Fruit fly (Drosophila melanogaster): ENCODE data around the gene CG13950.
A peak's percentile ranks its signal among the peaks of the same experiment; 100 is the strongest.

CG13950 gene

DNA sequence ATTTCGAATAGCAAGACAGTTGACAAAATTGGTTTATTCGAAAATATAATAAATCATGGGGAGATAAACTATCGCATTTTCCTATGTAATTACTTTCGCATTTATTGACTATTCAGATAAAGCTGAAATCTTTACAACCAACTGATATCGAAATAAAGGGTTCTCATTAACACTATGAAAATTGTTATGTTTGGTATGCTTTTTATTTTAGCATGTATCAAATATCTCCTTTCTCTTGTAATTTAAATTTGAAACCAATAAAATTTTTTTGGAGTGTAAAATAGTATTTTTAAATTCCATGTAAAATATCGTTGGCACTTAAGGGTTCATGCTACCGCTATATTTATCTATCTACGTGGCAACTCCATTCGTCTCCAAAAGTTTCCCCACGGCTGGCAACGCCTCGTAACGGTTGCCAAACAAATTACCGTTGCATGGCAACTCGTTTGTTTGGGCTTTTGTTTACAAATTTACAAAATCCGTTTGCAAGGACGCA lies 4.9 kb upstream of the CG13950 start, which contains the start of gene CG13949 (continued):
- TF ChIP-seq CG3163 (GFP tag; optimal IDR thresholded peaks at IDR 0.05) = peak; percentile 39
- peak; percentile 88 for TF ChIP-seq ken (GFP tag; IDR thresholded peaks at IDR 0.05)
- peak; percentile 80 for TF ChIP-seq rib (GFP tag; IDR thresholded peaks at IDR 0.05)
- peak; percentile 10 for TF ChIP-seq HHEX (GFP tag; optimal IDR thresholded peaks at IDR 0.05)
- TF ChIP-seq CG32532 (GFP tag; IDR thresholded peaks at IDR 0.05) = peak; percentile 87
- TF ChIP-seq Vsx1 (GFP tag; optimal IDR thresholded peaks at IDR 0.05) = no peak
- TF ChIP-seq CG8089 (GFP tag; optimal IDR thresholded peaks at IDR 0.05) = no peak
- peak; percentile 32 for TF ChIP-seq gfzf (GFP tag; optimal IDR thresholded peaks at IDR 0.05)
- TF ChIP-seq CG1024 (GFP tag; IDR thresholded peaks at IDR 0.05) = no peak
- TF ChIP-seq wor (GFP tag; IDR thresholded peaks at IDR 0.05) = no peak
- peak; percentile 47 for TF ChIP-seq CG1792 (GFP tag; optimal IDR thresholded peaks at IDR 0.05)
- no peak for TF ChIP-seq CG11093 (GFP tag; IDR thresholded peaks at IDR 0.05)
- TF ChIP-seq Hand (GFP tag; optimal IDR thresholded peaks at IDR 0.05) = peak; percentile 60
- TF ChIP-seq da (GFP tag; optimal IDR thresholded peaks at IDR 0.05) = no peak
- TF ChIP-seq CG43689 (GFP tag; IDR thresholded peaks at IDR 0.05) = peak; percentile 19; the same call in 1 of the 2 replicates
- TF ChIP-seq nerfin-1 (tag; optimal IDR thresholded peaks at IDR 0.05) = peak; percentile 43
- TF ChIP-seq Asciz (GFP tag; optimal IDR thresholded peaks at IDR 0.05) = peak; percentile 32
- peak; percentile 31 for TF ChIP-seq ems (GFP tag; optimal IDR thresholded peaks at IDR 0.05)
- TF ChIP-seq Rx (GFP tag; IDR thresholded peaks at IDR 0.05) = peak; percentile 57; the same call in 1 of the 2 replicates
- no peak for TF ChIP-seq aop (GFP tag; IDR thresholded peaks at IDR 0.05)
- TF ChIP-seq Aef1 (GFP tag; IDR thresholded peaks at IDR 0.05) = peak; percentile 82
- peak; percentile 56; the same call in 1 of the 2 replicates for TF ChIP-seq CG7372 (GFP tag; IDR thresholded peaks at IDR 0.05)
- TF ChIP-seq CG12391 (tag; optimal IDR thresholded peaks at IDR 0.05) = peak; percentile 81
- no peak for TF ChIP-seq cad (GFP tag; optimal IDR thresholded peaks at IDR 0.05)
- TF ChIP-seq mam (GFP tag; optimal IDR thresholded peaks at IDR 0.05) = peak; percentile 65
- peak; percentile 5 for TF ChIP-seq Fer2 (tag; optimal IDR thresholded peaks at IDR 0.05)
- TF ChIP-seq CG6272 (GFP tag; IDR thresholded peaks at IDR 0.05) = peak; percentile 72
- TF ChIP-seq CG14014 (GFP tag; IDR thresholded peaks at IDR 0.05) = peak; percentile 79
- TF ChIP-seq sima (GFP tag; optimal IDR thresholded peaks at IDR 0.05) = no peak
- peak; percentile 39 for TF ChIP-seq CG9215 (GFP tag; IDR thresholded peaks at IDR 0.05)
- TF ChIP-seq Hmx (GFP tag; optimal IDR thresholded peaks at IDR 0.05) = peak; percentile 32
- peak; percentile 38 for TF ChIP-seq CG7745 (tag; optimal IDR thresholded peaks at IDR 0.05)
- TF ChIP-seq CG15514 (GFP tag; optimal IDR thresholded peaks at IDR 0.05) = peak; percentile 70
- TF ChIP-seq Awh (GFP tag; IDR thresholded peaks at IDR 0.05) = peak; percentile 72
- peak; percentile 56; the same call in 1 of the 2 replicates for TF ChIP-seq chm (GFP tag; IDR thresholded peaks at IDR 0.05)
- TF ChIP-seq CG9727 (GFP tag; optimal IDR thresholded peaks at IDR 0.05) = peak; percentile 51
- TF ChIP-seq CG10979 (tag; optimal IDR thresholded peaks at IDR 0.05) = peak; percentile 53
- no peak for TF ChIP-seq CG7987 (GFP tag; optimal IDR thresholded peaks at IDR 0.05)
- TF ChIP-seq jing (GFP tag; optimal IDR thresholded peaks at IDR 0.05) = no peak
- peak; percentile 53 for TF ChIP-seq caup (GFP tag; optimal IDR thresholded peaks at IDR 0.05; ENCODE audit: severe bottlenecking)
- peak; percentile 66 for TF ChIP-seq phol (tag; optimal IDR thresholded peaks at IDR 0.05)
- peak; percentile 84 for TF ChIP-seq PHDP (tag; optimal IDR thresholded peaks at IDR 0.05)
- TF ChIP-seq CG12104 (GFP tag; optimal IDR thresholded peaks at IDR 0.05) = peak; percentile 31
- TF ChIP-seq CG14860 (GFP tag; IDR thresholded peaks at IDR 0.05; ENCODE audit: partially characterized antibody) = no peak
- TF ChIP-seq CG3726 (GFP tag; IDR thresholded peaks at IDR 0.05) = no peak
- peak; percentile 64; the same call in 1 of the 2 replicates for TF ChIP-seq bbx (GFP tag; IDR thresholded peaks at IDR 0.05; ENCODE audit: partially characterized antibody)
- peak; percentile 87 for TF ChIP-seq CG9932 (GFP tag; IDR thresholded peaks at IDR 0.05)
- peak in 1 of 2 experiments; percentile 58 for TF ChIP-seq bsh (GFP tag; optimal IDR thresholded peaks at IDR 0.05)
- TF ChIP-seq CG30403 (GFP tag; optimal IDR thresholded peaks at IDR 0.05) = peak; percentile 70
- peak; percentile 64 for TF ChIP-seq Hsf (GFP tag; optimal IDR thresholded peaks at IDR 0.05)

Data from whole organism, embryonic.